Worm (Caenorhabditis elegans) whole organism, L2 larva: ENCODE data around the gene inx-18.

ENCODE experiments used
- C34F6.9 ChIP-seq: fragments of 150-350 bp; optimal IDR thresholded peaks from 2 replicates; lab custom pipeline; 2014; ENCODE audit warnings: missing biosample characterization, missing genetic modification characterization
- F13H6.1 ChIP-seq: sonication (generic microtip); optimal IDR thresholded peaks from 2 replicates; lab custom pipeline; 2016; ENCODE audit warnings: missing genetic modification characterization, missing compliant biosample characterization
- R02D3.7 ChIP-seq: fragments of 150-350 bp; optimal IDR thresholded peaks from 2 replicates; lab custom pipeline; 2014; ENCODE audit warnings: missing biosample characterization, missing genetic modification characterization
- ZK546.5 ChIP-seq: sonication (generic microtip); optimal IDR thresholded peaks from 2 replicates; lab custom pipeline; 2017; ENCODE audit warnings: missing biosample characterization, missing genetic modification characterization
- ama-1 ChIP-seq: fragments of 150-350 bp; optimal IDR thresholded peaks from 2 replicates; lab custom pipeline; 2018; ENCODE audit warnings: inconsistent platforms
- blmp-1 ChIP-seq: sonication (generic microtip); optimal IDR thresholded peaks from 2 replicates; lab custom pipeline; 2017; ENCODE audit warnings: missing genetic modification characterization, mild to moderate bottlenecking, missing compliant biosample characterization, antibody characterized with exemption, moderate library complexity; ENCODE audit not compliant: insufficient read depth
- ceh-16 ChIP-seq: fragments of 150-350 bp; optimal IDR thresholded peaks from 2 replicates; lab custom pipeline; 2014; ENCODE audit warnings: missing biosample characterization, missing genetic modification characterization
- ceh-82 ChIP-seq: fragments of 150-350 bp; optimal IDR thresholded peaks from 2 replicates; lab custom pipeline; 2014; ENCODE audit warnings: missing biosample characterization, missing genetic modification characterization
- crh-2 ChIP-seq: sonication (generic microtip); optimal IDR thresholded peaks from 2 replicates; lab custom pipeline; 2017; ENCODE audit warnings: missing biosample characterization, missing genetic modification characterization
- dmd-4 ChIP-seq: sonication (generic microtip); optimal IDR thresholded peaks from 2 replicates; lab custom pipeline; 2017; ENCODE audit warnings: missing biosample characterization, missing genetic modification characterization
- egl-27 ChIP-seq: sonication (generic microtip); optimal IDR thresholded peaks from 3 replicates; lab custom pipeline; 2017; ENCODE audit warnings: missing biosample characterization, missing genetic modification reagents, missing genetic modification characterization
- elt-1 ChIP-seq: fragments of 150-350 bp; optimal IDR thresholded peaks from 2 replicates; lab custom pipeline; 2014; ENCODE audit warnings: missing biosample characterization, missing genetic modification characterization
- elt-3 ChIP-seq: sonication (generic microtip); optimal IDR thresholded peaks from 2 replicates; lab custom pipeline; 2017; ENCODE audit warnings: missing biosample characterization, missing genetic modification characterization
- gmeb-1 ChIP-seq: fragments of 150-350 bp; optimal IDR thresholded peaks from 2 replicates; lab custom pipeline; 2014; ENCODE audit warnings: missing biosample characterization, missing genetic modification characterization
- lin-11 ChIP-seq: fragments of 150-350 bp; sonication (generic microtip); optimal IDR thresholded peaks from 2 replicates; lab custom pipeline; 2014; ENCODE audit warnings: missing biosample characterization, missing genetic modification characterization, inconsistent platforms, mixed read lengths
- lin-39 ChIP-seq: fragments of 150-350 bp; optimal IDR thresholded peaks from 2 replicates; lab custom pipeline; 2014; ENCODE audit warnings: missing biosample characterization, missing genetic modification reagents, missing genetic modification characterization
- mbf-1 ChIP-seq: sonication (generic microtip); optimal IDR thresholded peaks from 2 replicates; lab custom pipeline; 2017; ENCODE audit warnings: missing biosample characterization, missing genetic modification characterization
- mdl-1 ChIP-seq, 2 experiments: fragments of 150-350 bp in 1 of 2; sonication (generic microtip) in 1 of 2; optimal IDR thresholded peaks; 2 replicates each; lab custom pipeline; 2017; ENCODE audit warnings: missing biosample characterization in 2 of 2, missing genetic modification characterization in 2 of 2
- nhr-10 ChIP-seq: sonication (generic microtip); optimal IDR thresholded peaks from 2 replicates; lab custom pipeline; 2017; ENCODE audit warnings: missing biosample characterization, missing genetic modification characterization
- nhr-11 ChIP-seq: fragments of 150-350 bp; optimal IDR thresholded peaks from 2 replicates; lab custom pipeline; 2014; ENCODE audit warnings: missing biosample characterization, missing genetic modification characterization
- nhr-12 ChIP-seq: fragments of 150-350 bp; optimal IDR thresholded peaks from 2 replicates; lab custom pipeline; 2014; ENCODE audit warnings: missing biosample characterization, missing genetic modification characterization
- nhr-129 ChIP-seq: fragments of 150-350 bp; optimal IDR thresholded peaks from 2 replicates; lab custom pipeline; 2014; ENCODE audit warnings: missing biosample characterization, missing genetic modification characterization
- nhr-21 ChIP-seq: fragments of 150-350 bp; optimal IDR thresholded peaks from 2 replicates; lab custom pipeline; 2014; ENCODE audit warnings: missing biosample characterization, missing genetic modification characterization
- nhr-237 ChIP-seq: fragments of 150-350 bp; optimal IDR thresholded peaks from 2 replicates; lab custom pipeline; 2014; ENCODE audit warnings: missing biosample characterization, missing genetic modification characterization
- nhr-25 ChIP-seq: fragments of 150-350 bp; sonication (generic microtip); optimal IDR thresholded peaks from 3 replicates; lab custom pipeline; 2014; ENCODE audit warnings: missing biosample characterization, missing genetic modification characterization
- nhr-6 ChIP-seq: fragments of 150-350 bp; optimal IDR thresholded peaks from 2 replicates; lab custom pipeline; 2014; ENCODE audit warnings: missing biosample characterization, missing genetic modification characterization
- peb-1 ChIP-seq: fragments of 150-350 bp; optimal IDR thresholded peaks from 2 replicates; lab custom pipeline; 2014; ENCODE audit warnings: missing biosample characterization, missing genetic modification characterization
- skn-1 ChIP-seq: sonication (generic microtip); optimal IDR thresholded peaks from 2 replicates; lab custom pipeline; 2017; ENCODE audit warnings: missing biosample characterization, missing genetic modification characterization
- sma-9 ChIP-seq, 2 experiments: fragments of 150-350 bp in 1 of 2; sonication (generic microtip) in 1 of 2; optimal IDR thresholded peaks; 2 replicates each; lab custom pipeline; 2014 to 2016; ENCODE audit warnings: missing genetic modification characterization in 2 of 2, mild to moderate bottlenecking in 1 of 2, missing biosample characterization in 1 of 2, missing compliant biosample characterization in 1 of 2, missing genetic modification reagents in 1 of 2, moderate library complexity in 1 of 2
- snpc-4 ChIP-seq: fragments of 150-350 bp; optimal IDR thresholded peaks from 2 replicates; lab custom pipeline; 2014; ENCODE audit warnings: missing biosample characterization, missing genetic modification characterization
- unc-39 ChIP-seq: fragments of 150-350 bp; optimal IDR thresholded peaks from 2 replicates; lab custom pipeline; 2014; ENCODE audit warnings: missing biosample characterization, missing genetic modification characterization
- unc-55 ChIP-seq: fragments of 150-350 bp; sonication (generic microtip); optimal IDR thresholded peaks from 3 replicates; lab custom pipeline; 2014; ENCODE audit warnings: missing biosample characterization, missing genetic modification reagents, missing genetic modification characterization
- zag-1 ChIP-seq: fragments of 150-350 bp; optimal IDR thresholded peaks from 2 replicates; lab custom pipeline; 2014; ENCODE audit warnings: missing biosample characterization, missing genetic modification characterization
- ztf-11 ChIP-seq: sonication (generic microtip); optimal IDR thresholded peaks from 2 replicates; lab custom pipeline; 2017; ENCODE audit warnings: missing biosample characterization, missing genetic modification characterization

The inx-18 gene

DNA sequence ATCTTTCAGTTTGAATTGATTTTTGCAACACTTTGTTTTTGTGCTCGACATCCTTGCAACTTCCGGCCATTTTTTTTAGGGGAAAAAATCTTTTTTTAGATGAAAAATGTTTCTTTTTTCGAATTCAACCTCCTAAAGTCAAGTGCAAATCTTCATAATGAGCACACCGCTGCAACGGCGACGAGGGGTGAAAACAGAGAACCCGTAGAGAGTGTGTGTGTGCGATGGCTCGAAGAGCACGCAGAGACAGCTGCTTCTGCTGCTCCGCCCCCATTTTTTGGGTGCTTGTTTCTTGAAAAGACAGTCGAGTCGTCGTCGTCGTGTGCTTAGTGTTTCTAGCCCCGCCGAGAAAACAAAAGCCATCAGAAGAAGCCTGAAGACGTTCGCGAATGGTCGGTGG lies at the start of gene inx-18:
Gene inx-18, plus strand, starts transcription at position 301 of the 400 bp plus-strand sequence.
- TF ChIP-seq ceh-16: no peak
- no peak for TF ChIP-seq snpc-4 (tag; lab: Kevin White, UChicago)
- TF ChIP-seq egl-27 (tag; lab: Kevin White, UChicago): no peak
- TF ChIP-seq peb-1 (tag; lab: Kevin White, UChicago): no peak
- no peak for TF ChIP-seq crh-2 (tag; lab: Kevin White, UChicago)
- TF ChIP-seq unc-55: no peak
- no peak for TF ChIP-seq dmd-4
- no peak for TF ChIP-seq sma-9 (GFP tag; optimal IDR thresholded peaks at IDR 0.05; lab: Kevin White, UChicago)
- no peak for TF ChIP-seq sma-9 (tag; optimal IDR thresholded peaks at IDR 0.05; lab: Kevin White, UChicago)
- TF ChIP-seq F13H6.1 (tag; lab: Kevin White, UChicago): no peak
- TF ChIP-seq nhr-21: no peak
- TF ChIP-seq nhr-11 (tag; lab: Kevin White, UChicago): no peak
- no peak for TF ChIP-seq zag-1
- no peak for TF ChIP-seq nhr-237 (tag; lab: Kevin White, UChicago)
- TF ChIP-seq C34F6.9 (tag; lab: Kevin White, UChicago): no peak
- no peak for TF ChIP-seq nhr-10 (tag; lab: Kevin White, UChicago)

DNA sequence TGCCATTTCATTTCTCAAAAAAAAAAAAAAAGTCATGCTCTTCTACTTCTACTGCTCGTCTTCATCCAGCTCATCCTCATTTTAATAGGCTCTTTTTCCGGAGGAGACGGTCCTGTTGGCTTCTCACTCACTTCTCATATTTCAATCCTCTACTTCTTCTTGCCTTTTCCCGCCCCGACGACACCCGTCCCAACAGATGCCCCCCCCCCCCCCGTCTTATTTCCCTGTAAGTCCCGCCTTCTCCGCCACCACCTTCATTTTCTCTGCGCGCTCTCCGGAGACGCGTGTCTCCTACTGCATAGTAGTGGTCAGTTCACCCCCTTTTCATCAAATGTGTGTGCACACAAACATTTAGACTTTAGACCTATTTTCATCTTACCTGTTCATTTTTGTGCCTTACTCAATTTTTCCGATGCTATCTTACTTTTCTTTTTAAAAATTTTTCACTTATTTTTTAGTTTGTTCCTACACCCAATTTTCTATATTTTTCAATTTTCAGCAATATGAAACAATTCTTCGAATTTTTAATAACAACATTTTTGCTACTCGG lies 47.3 kb upstream of the inx-18 start, which contains the start of gene efn-4:
Gene efn-4, plus strand, starts transcription at position 500 of the 550 bp plus-strand sequence.
- TF ChIP-seq dmd-4 (no peak), lin-39 (tag; lab: Kevin White, UChicago) (no peak), ceh-82 (tag; lab: Kevin White, UChicago) (no peak), elt-1 (no peak), ztf-11 (tag; lab: Kevin White, UChicago) (no peak), R02D3.7 (no peak), lin-11 (tag; lab: Kevin White, UChicago) (no peak), blmp-1 (tag; lab: Kevin White, UChicago) (no peak), nhr-25 (tag; lab: Kevin White, UChicago) (no peak), unc-39 (tag; lab: Kevin White, UChicago) (no peak), crh-2 (tag; lab: Kevin White, UChicago) (no peak), nhr-10 (tag; lab: Kevin White, UChicago) (no peak), nhr-129 (tag; lab: Kevin White, UChicago) (no peak), gmeb-1 (tag; lab: Kevin White, UChicago) (no peak), ZK546.5 (tag; lab: Kevin White, UChicago) (no peak)

DNA sequence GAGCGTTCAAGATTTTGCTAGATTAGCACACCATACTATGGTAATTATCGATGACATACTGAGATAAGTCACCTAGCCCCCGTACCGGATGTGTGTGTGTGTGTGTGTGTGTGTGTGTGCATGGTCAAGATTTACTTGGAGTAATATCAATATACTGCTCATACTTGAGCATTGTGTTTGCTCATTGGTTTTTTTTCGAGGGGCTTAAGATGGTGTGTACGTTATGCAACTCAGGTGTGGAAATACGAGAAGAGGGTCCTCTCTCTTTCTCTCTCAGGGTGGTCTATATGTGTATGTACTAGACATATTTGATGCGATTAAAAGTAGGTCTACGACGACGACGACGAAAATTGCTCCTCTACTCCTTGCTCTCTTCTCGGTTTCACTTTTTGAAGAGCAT lies 45.8 kb upstream of the inx-18 start:
- no peak for TF ChIP-seq ZK546.5 (tag; lab: Kevin White, UChicago)
- TF ChIP-seq ztf-11 (tag; lab: Kevin White, UChicago): no peak
- no peak for TF ChIP-seq mbf-1 (tag; lab: Kevin White, UChicago)
- TF ChIP-seq nhr-237 (tag; lab: Kevin White, UChicago): no peak
- TF ChIP-seq snpc-4 (tag; lab: Kevin White, UChicago): no peak
- no peak for TF ChIP-seq zag-1
- no peak for TF ChIP-seq mdl-1 (tag; optimal IDR thresholded peaks at IDR 0.05; lab: Kevin White, UChicago)
- TF ChIP-seq elt-3 (tag; lab: Kevin White, UChicago): no peak
- no peak for TF ChIP-seq nhr-6 (tag; lab: Kevin White, UChicago)
- TF ChIP-seq nhr-10 (tag; lab: Kevin White, UChicago): no peak
- no peak for TF ChIP-seq ama-1 (lab: Kevin White, UChicago)
- no peak for TF ChIP-seq egl-27 (tag; lab: Kevin White, UChicago)

DNA sequence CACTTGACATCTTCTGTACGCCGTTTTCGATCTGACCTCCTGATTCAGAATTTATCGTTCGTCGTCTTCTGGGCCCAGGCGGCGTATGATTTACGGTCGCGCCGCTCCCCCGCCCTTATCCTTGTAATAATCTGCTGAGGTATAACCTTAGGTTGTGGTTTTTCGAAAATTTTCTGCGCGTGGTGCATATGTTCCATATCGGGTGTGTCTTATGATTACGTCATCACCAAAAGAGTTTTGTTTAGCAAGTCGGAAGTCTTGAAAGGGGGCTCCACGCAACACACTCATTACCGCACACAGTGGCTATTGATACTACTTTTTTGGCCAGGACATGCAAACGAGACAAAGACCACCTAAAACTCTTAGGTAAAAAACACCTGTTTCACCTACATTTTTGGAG lies 45.4 kb upstream of the inx-18 start:
- TF ChIP-seq ceh-82 (tag; lab: Kevin White, UChicago) (no peak), ceh-16 (no peak), blmp-1 (tag; lab: Kevin White, UChicago) (no peak), F13H6.1 (tag; lab: Kevin White, UChicago) (no peak), egl-27 (tag; lab: Kevin White, UChicago) (no peak), unc-39 (tag; lab: Kevin White, UChicago) (no peak), R02D3.7 (no peak), skn-1 (no peak), nhr-11 (tag; lab: Kevin White, UChicago) (no peak), ama-1 (lab: Kevin White, UChicago) (no peak), mbf-1 (tag; lab: Kevin White, UChicago) (no peak), mdl-1 (tag; optimal IDR thresholded peaks at IDR 0.05; lab: Kevin White, UChicago) (no peak), unc-55 (no peak), nhr-12 (tag; lab: Kevin White, UChicago) (no peak), snpc-4 (tag; lab: Kevin White, UChicago) (no peak), gmeb-1 (tag; lab: Kevin White, UChicago) (no peak)
